Fruit fly (Drosophila melanogaster): ENCODE measurements around the gene CG12723.

The CG12723 gene

DNA sequence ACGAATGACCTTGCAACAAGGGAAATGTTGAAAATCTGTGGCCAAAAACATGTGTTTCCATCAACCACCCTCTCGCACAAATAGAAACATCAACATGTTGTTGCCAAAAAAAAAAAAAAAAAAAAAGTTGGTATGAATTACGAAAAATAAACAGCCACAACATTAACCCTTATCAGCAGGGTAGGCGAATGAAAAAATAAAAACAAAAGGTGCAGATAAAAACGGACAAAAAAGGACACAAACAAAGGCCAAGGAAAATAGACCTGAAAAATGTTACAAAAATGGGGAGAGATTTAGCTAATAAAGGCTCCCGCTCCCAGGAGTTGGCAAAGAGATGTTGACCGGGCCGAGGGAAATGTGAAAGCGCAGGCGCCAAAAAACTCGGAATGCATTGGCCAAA is 17.7 kb upstream of the CG12723 start:
- TF ChIP-seq fd59A (GFP tag; optimal IDR thresholded peaks at IDR 0.05) (no peak), CG11902 (GFP tag; optimal IDR thresholded peaks at IDR 0.05) (no peak), Gug (GFP tag; IDR thresholded peaks at IDR 0.05) (no peak), CG34406 (GFP tag; optimal IDR thresholded peaks at IDR 0.05) (no peak), salr (GFP tag; optimal IDR thresholded peaks at IDR 0.05) (no peak), dsx (GFP tag; optimal IDR thresholded peaks at IDR 0.05; ENCODE audit: poor library complexity, severe bottlenecking) (peak; percentile 19), Eip78C (GFP tag) (peak; percentile 15), vri (GFP tag; optimal IDR thresholded peaks at IDR 0.05) (no peak), Hr39 (GFP tag; optimal IDR thresholded peaks at IDR 0.05) (no peak), CG9139 (GFP tag; optimal IDR thresholded peaks at IDR 0.05) (peak; percentile 52), Met (GFP tag; optimal IDR thresholded peaks at IDR 0.05) (no peak), Lpt (GFP tag; optimal IDR thresholded peaks at IDR 0.05) (no peak), fkh (GFP tag; optimal IDR thresholded peaks at IDR 0.05) (no peak), CG10669 (GFP tag; optimal IDR thresholded peaks at IDR 0.05) (no peak), ss (GFP tag; optimal IDR thresholded peaks at IDR 0.05) (peak; percentile 45 to 49), eg (GFP tag; IDR thresholded peaks at IDR 0.05) (no peak), CG11294 (GFP tag; IDR thresholded peaks at IDR 0.05) (no peak), Smox (GFP tag; optimal IDR thresholded peaks at IDR 0.05) (no peak), CG3032 (tag; optimal IDR thresholded peaks at IDR 0.05) (peak; percentile 14), Hr4 (GFP tag; optimal IDR thresholded peaks at IDR 0.05) (no peak), CG1621 (tag; optimal IDR thresholded peaks at IDR 0.05) (no peak), acj6 (GFP tag; optimal IDR thresholded peaks at IDR 0.05) (no peak), CG3919 (GFP tag; optimal IDR thresholded peaks at IDR 0.05) (no peak)

DNA sequence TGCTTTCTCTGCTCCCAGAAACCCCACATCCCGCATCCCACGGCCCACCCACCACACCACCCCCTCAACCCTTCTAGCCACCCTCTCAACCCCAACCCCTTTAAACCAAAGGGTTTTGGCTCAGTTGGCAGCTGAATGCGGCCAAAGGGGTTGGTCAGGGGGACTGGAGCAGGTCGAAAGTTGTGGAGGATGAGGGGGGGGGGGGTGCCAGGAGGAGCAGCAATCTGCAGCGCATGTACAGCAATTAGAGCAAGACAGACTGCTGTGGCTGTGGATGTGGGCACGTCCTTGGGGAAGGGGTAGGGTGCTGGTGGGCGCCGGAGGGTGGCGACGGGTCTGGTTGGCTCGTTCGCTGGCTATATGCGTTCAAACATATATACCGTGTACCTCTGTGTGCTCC is 16.9 kb upstream of the CG12723 start:
- TF ChIP-seq CG32006 (GFP tag; optimal IDR thresholded peaks at IDR 0.05) (no peak), CG10631 (GFP tag; optimal IDR thresholded peaks at IDR 0.05) (no peak), topi (GFP tag; optimal IDR thresholded peaks at IDR 0.05) (no peak), CG9139 (GFP tag; optimal IDR thresholded peaks at IDR 0.05) (no peak), CG6808 (GFP tag; optimal IDR thresholded peaks at IDR 0.05) (no peak), Sox15 (GFP tag; optimal IDR thresholded peaks at IDR 0.05) (no peak), CG11762 (GFP tag; optimal IDR thresholded peaks at IDR 0.05; ENCODE audit: insufficient read depth) (no peak), CG11902 (GFP tag; optimal IDR thresholded peaks at IDR 0.05) (no peak), lz (GFP tag; optimal IDR thresholded peaks at IDR 0.05) (no peak)

- TF ChIP-seq Sox15 (GFP tag; optimal IDR thresholded peaks at IDR 0.05) (no peak), CG11902 (GFP tag; optimal IDR thresholded peaks at IDR 0.05) (no peak), acj6 (GFP tag; optimal IDR thresholded peaks at IDR 0.05) (no peak), CG8632 (GFP tag; optimal IDR thresholded peaks at IDR 0.05) (peak; percentile 7), esn (GFP tag; optimal IDR thresholded peaks at IDR 0.05) (peak; percentile 3), CG34406 (GFP tag; optimal IDR thresholded peaks at IDR 0.05) (peak; percentile 21), achi (GFP tag; optimal IDR thresholded peaks at IDR 0.05) (peak; percentile 43), ss (GFP tag; optimal IDR thresholded peaks at IDR 0.05) (no peak), CG32006 (GFP tag; optimal IDR thresholded peaks at IDR 0.05) (peak; percentile 24), lz (GFP tag; optimal IDR thresholded peaks at IDR 0.05) (no peak), Eip78C (GFP tag) (peak; percentile 57), CG8119 (GFP tag; IDR thresholded peaks at IDR 0.05) (no peak)
Measured at dm6 chrX:13208075-13208474, 16.4 kb upstream of the CG12723 start.

- no peak for TF ChIP-seq Hr38 (GFP tag; optimal IDR thresholded peaks at IDR 0.05)
- TF ChIP-seq CG6808 (GFP tag; optimal IDR thresholded peaks at IDR 0.05), result no peak
- TF ChIP-seq Hr39 (GFP tag; optimal IDR thresholded peaks at IDR 0.05), result no peak
- no peak for TF ChIP-seq CG7368 (GFP tag; optimal IDR thresholded peaks at IDR 0.05)
- no peak for TF ChIP-seq Hr4 (GFP tag; optimal IDR thresholded peaks at IDR 0.05)
- TF ChIP-seq CG6854 (GFP tag; optimal IDR thresholded peaks at IDR 0.05), result no peak
- TF ChIP-seq cyc (GFP tag; optimal IDR thresholded peaks at IDR 0.05), result no peak
- TF ChIP-seq fkh (GFP tag; optimal IDR thresholded peaks at IDR 0.05), result no peak
- TF ChIP-seq CG8319 (GFP tag; optimal IDR thresholded peaks at IDR 0.05), result no peak
- TF ChIP-seq net (GFP tag; optimal IDR thresholded peaks at IDR 0.05), result no peak
- TF ChIP-seq CG32006 (GFP tag; optimal IDR thresholded peaks at IDR 0.05), result no peak
- no peak for TF ChIP-seq acj6 (GFP tag; optimal IDR thresholded peaks at IDR 0.05)
- TF ChIP-seq achi (GFP tag; optimal IDR thresholded peaks at IDR 0.05), result no peak
- TF ChIP-seq ss (GFP tag; optimal IDR thresholded peaks at IDR 0.05), result no peak
Measured at dm6 chrX:13204718-13205117, 13.0 kb upstream of the CG12723 start.

Measured in whole organism, prepupa.